Fruit fly (Drosophila melanogaster): Measurements from ENCODE around the gene Rph.
A peak's percentile ranks its signal among the peaks of the same experiment; 100 is the strongest.

Rph gene

DNA sequence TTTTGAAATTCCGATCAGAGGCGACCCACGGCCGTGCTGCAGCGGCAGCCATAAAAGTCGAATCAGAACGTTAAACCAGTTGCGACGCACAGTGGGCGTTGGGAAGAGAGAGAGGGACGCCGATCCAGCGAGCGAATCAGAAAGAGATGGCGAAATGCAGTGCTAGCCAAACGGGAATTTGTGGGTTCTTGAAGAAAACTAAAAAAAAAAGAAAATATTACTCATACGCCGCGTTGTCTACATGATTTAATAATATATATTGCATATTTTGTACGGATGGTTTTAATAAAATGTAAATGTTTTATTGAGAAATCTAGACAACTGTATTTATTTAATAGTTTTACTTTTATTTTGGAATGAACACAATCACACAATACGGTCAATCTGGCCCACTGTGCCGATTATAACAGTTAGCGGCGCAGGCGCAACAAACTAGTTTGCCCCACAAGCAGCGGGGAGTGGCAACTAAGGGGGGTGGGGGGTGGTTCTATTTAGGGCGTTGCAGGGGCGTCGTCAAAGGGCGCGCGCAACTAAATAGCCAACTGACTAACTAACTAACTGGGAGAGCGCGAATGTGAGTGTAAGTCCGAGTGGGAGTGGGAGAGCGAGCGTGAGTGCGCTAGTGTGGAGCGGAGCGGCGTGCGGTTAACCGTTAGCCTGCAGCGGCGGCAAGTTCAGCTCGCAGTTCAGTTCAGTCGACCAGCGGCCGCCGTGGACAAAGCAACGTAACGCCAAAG is 14.6 kb upstream of the Rph start, which contains the start of gene CG15211 (continued):
- TF ChIP-seq CG15514 (GFP tag; optimal IDR thresholded peaks at IDR 0.05): no peak
- peak; percentile 46 for TF ChIP-seq ci (GFP tag; IDR thresholded peaks at IDR 0.05)
- TF ChIP-seq bowl (GFP tag; IDR thresholded peaks at IDR 0.05): no peak
- peak; percentile 77 for TF ChIP-seq vvl (GFP tag; IDR thresholded peaks at IDR 0.05)
- TF ChIP-seq CG9932 (GFP tag; IDR thresholded peaks at IDR 0.05): peak; percentile 48
- peak; percentile 46; the same call in 1 of the 2 replicates for TF ChIP-seq onecut (GFP tag; IDR thresholded peaks at IDR 0.05)
- TF ChIP-seq CG1602 (GFP tag; optimal IDR thresholded peaks at IDR 0.05): peak; percentile 54
- no peak for TF ChIP-seq Sin3A (optimal IDR thresholded peaks at IDR 0.05)
- peak; percentile 74 for TF ChIP-seq dysf (GFP tag; IDR thresholded peaks at IDR 0.05)
- peak; percentile 60 for TF ChIP-seq CG6254 (GFP tag; optimal IDR thresholded peaks at IDR 0.05)
- TF ChIP-seq Hmx (GFP tag; optimal IDR thresholded peaks at IDR 0.05): no peak
- no peak for TF ChIP-seq zen (tag; optimal IDR thresholded peaks at IDR 0.05)
- peak; percentile 84 for TF ChIP-seq CoRest (tag; optimal IDR thresholded peaks at IDR 0.05)
- TF ChIP-seq eve (GFP tag; optimal IDR thresholded peaks at IDR 0.05): no peak
- 0 out of 3 replicates have a peak, but pooled peaks have one; percentile 30 for TF ChIP-seq Mrtf (GFP tag; IDR thresholded peaks at IDR 0.05)
- TF ChIP-seq ssp (GFP tag; IDR thresholded peaks at IDR 0.05): peak; percentile 49
- TF ChIP-seq rib (GFP tag; IDR thresholded peaks at IDR 0.05): 0 out of 2 replicates have a peak, but pooled peaks have one; percentile 28
- TF ChIP-seq Max (GFP tag; optimal IDR thresholded peaks at IDR 0.05): peak; percentile 37
- no peak for TF ChIP-seq CG16779 (GFP tag; IDR thresholded peaks at IDR 0.05)
- TF ChIP-seq CG12155 (GFP tag; optimal IDR thresholded peaks at IDR 0.05): peak; percentile 47
- 0 out of 3 replicates have a peak, but pooled peaks have one; percentile 58 for TF ChIP-seq CG3726 (GFP tag; IDR thresholded peaks at IDR 0.05)
- TF ChIP-seq Chrac-16 (GFP tag; optimal IDR thresholded peaks at IDR 0.05): peak; percentile 65
- TF ChIP-seq so (GFP tag; IDR thresholded peaks at IDR 0.05): peak; percentile 37; the same call in 1 of the 3 replicates
- TF ChIP-seq CG2116 (GFP tag; optimal IDR thresholded peaks at IDR 0.05): peak; percentile 38
- no peak for TF ChIP-seq MESR4 (GFP tag; optimal IDR thresholded peaks at IDR 0.05)
- TF ChIP-seq Trl (optimal IDR thresholded peaks at IDR 0.05): peak; percentile 65 to 71
- no peak for TF ChIP-seq Trl (GFP tag; optimal IDR thresholded peaks at IDR 0.05)
- no peak for TF ChIP-seq Doc2 (GFP tag; IDR thresholded peaks at IDR 0.05)
- peak; percentile 77 for TF ChIP-seq az2 (GFP tag; optimal IDR thresholded peaks at IDR 0.05)
- peak; percentile 24; the same call in 1 of the 2 replicates for TF ChIP-seq CG13287 (GFP tag; IDR thresholded peaks at IDR 0.05; ENCODE audit: partially characterized antibody)
- peak; percentile 58; the same call in 1 of the 2 replicates for TF ChIP-seq CG32767 (GFP tag; IDR thresholded peaks at IDR 0.05)
- TF ChIP-seq twi (tag; optimal IDR thresholded peaks at IDR 0.05): peak; percentile 53
- no peak for TF ChIP-seq CG6765 (GFP tag; optimal IDR thresholded peaks at IDR 0.05)
- no peak for TF ChIP-seq CG16813 (GFP tag; IDR thresholded peaks at IDR 0.05; ENCODE audit: partially characterized antibody)
- TF ChIP-seq en (GFP tag; optimal IDR thresholded peaks at IDR 0.05): no peak
- 0 out of 3 replicates have a peak, but pooled peaks have one; percentile 36 for TF ChIP-seq HLH4C (GFP tag; IDR thresholded peaks at IDR 0.05; ENCODE audit: partially characterized antibody)
- no peak for TF ChIP-seq stwl (tag; optimal IDR thresholded peaks at IDR 0.05)
- TF ChIP-seq CG15073 (GFP tag; optimal IDR thresholded peaks at IDR 0.05): peak; percentile 35
- TF ChIP-seq CG12219 (GFP tag; optimal IDR thresholded peaks at IDR 0.05): peak; percentile 52
- no peak for TF ChIP-seq CG13894 (tag; optimal IDR thresholded peaks at IDR 0.05)
- peak; percentile 51 for TF ChIP-seq HHEX (GFP tag; optimal IDR thresholded peaks at IDR 0.05)
- TF ChIP-seq hb (GFP tag; IDR thresholded peaks at IDR 0.05; ENCODE audit: partially characterized antibody): no peak
- no peak for TF ChIP-seq CG11398 (GFP tag; optimal IDR thresholded peaks at IDR 0.05)
- no peak for TF ChIP-seq gfzf (GFP tag; optimal IDR thresholded peaks at IDR 0.05)
- no peak for TF ChIP-seq C15 (GFP tag; IDR thresholded peaks at IDR 0.05)
- no peak for TF ChIP-seq fru (optimal IDR thresholded peaks at IDR 0.05)
- peak; percentile 84 for TF ChIP-seq sqz (GFP tag; optimal IDR thresholded peaks at IDR 0.05)
- TF ChIP-seq Fer3 (tag; optimal IDR thresholded peaks at IDR 0.05): peak; percentile 54
- TF ChIP-seq maf-S (GFP tag; optimal IDR thresholded peaks at IDR 0.05): no peak
- TF ChIP-seq Nf-YC (tag; optimal IDR thresholded peaks at IDR 0.05): peak; percentile 72

Measured in whole organism, embryonic.